Worm (Caenorhabditis elegans) whole organism, mixed stage, embryonic: Measurements from ENCODE around the gene ZK643.2.

ENCODE experiments used
- ceh-39 ChIP-seq: fragments of 150-350 bp; optimal IDR thresholded peaks from 2 replicates; lab custom pipeline; 2014; ENCODE audit warnings: missing biosample characterization, missing genetic modification characterization
- pha-4 ChIP-seq: fragments of 150-350 bp; optimal IDR thresholded peaks from 2 replicates; lab custom pipeline; 2018; ENCODE audit warnings: missing biosample characterization, missing genetic modification reagents, missing genetic modification characterization
- snpc-4 ChIP-seq: fragments of 150-350 bp; optimal IDR thresholded peaks from 2 replicates; lab custom pipeline; 2014; ENCODE audit warnings: missing biosample characterization, missing genetic modification characterization
- sptf-1 ChIP-seq: sonication (generic microtip); optimal IDR thresholded peaks from 2 replicates; lab custom pipeline; 2017; ENCODE audit warnings: mild to moderate bottlenecking, missing genetic modification characterization, moderate library complexity, missing compliant biosample characterization
- unc-39 ChIP-seq: fragments of 150-350 bp; optimal IDR thresholded peaks from 2 replicates; lab custom pipeline; 2014; ENCODE audit warnings: missing biosample characterization, missing genetic modification characterization
- unc-62 ChIP-seq: fragments of 150-350 bp; optimal IDR thresholded peaks from 2 replicates; lab custom pipeline; 2014; ENCODE audit warnings: missing biosample characterization, missing genetic modification reagents, missing genetic modification characterization

ce11 chrIII:8981847-8982479, 25.6 kb downstream of the ZK643.2 start, which contains the start of gene pde-2:
- TF ChIP-seq unc-39 (tag; lab: Kevin White, UChicago) (no peak), unc-62 (GFP tag; lab: Kevin White, UChicago) (no peak), sptf-1 (tag; lab: Kevin White, UChicago) (no peak), ceh-39 (no peak), snpc-4 (tag; lab: Kevin White, UChicago) (no peak), pha-4 (tag; lab: Kevin White, UChicago) (no peak)
